Fruit fly (Drosophila melanogaster): ENCODE data around the gene Orc5.

Gene Orc5

DNA sequence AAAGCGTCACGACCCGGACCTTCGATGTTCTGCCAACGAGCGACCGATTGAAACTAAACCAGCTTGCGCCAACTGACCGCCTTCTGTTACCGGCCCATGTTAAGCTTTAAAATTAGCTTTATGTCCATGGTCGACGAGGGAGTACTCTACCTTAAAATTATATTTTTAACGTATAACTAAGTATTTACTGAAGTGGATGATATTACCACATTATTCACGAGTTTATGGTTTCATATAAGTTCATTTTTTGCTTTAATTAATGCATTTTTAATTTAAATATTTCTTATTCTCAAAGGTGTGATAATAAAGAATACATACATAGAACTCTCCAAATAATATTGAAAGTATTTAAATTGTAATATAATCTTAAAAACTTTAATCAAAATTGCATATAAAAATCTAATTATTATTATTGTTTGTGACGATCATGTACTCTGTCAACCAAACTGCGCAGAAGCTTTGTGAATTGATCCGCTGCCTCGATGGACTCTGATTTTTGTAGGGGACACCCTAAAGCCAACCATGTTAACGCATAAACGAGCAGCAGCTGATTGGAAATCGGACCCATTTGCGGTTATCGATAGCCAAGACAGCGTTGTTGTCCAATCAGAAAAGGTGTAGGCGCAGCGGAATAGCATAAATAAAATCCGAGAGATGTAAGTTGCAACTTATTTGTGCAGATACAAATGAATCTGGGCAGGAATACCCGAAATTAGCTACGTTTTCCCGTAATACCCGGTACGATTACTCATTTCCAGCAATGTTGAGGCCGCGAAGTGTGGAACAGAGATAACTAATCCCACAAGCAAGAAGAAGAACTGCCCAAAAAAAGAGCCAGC lies 49.3 kb upstream of the Orc5 start, which contains the start of the genes CG9008 and p38b (continued):
- TF ChIP-seq pita (GFP tag; optimal IDR thresholded peaks at IDR 0.05) (no peak), pnt (GFP tag; optimal IDR thresholded peaks at IDR 0.05) (no peak), CG16863 (GFP tag; optimal IDR thresholded peaks at IDR 0.05) (peak; percentile 42), disco-r (GFP tag; optimal IDR thresholded peaks at IDR 0.05) (no peak), Poxn (GFP tag; IDR thresholded peaks at IDR 0.05) (no peak), CG18619 (GFP tag; optimal IDR thresholded peaks at IDR 0.05) (peak; percentile 90), caup (GFP tag; optimal IDR thresholded peaks at IDR 0.05; ENCODE audit: severe bottlenecking) (peak; percentile 82), CG1603 (tag; optimal IDR thresholded peaks at IDR 0.05) (peak; percentile 40), Rfx (GFP tag; IDR thresholded peaks at IDR 0.05) (peak; percentile 68), CG11504 (tag; optimal IDR thresholded peaks at IDR 0.05) (peak; percentile 92), Blimp-1 (GFP tag; optimal IDR thresholded peaks at IDR 0.05) (no peak), CG1832 (GFP tag; optimal IDR thresholded peaks at IDR 0.05) (no peak), Med (GFP tag) (peak; percentile 91), CG7372 (GFP tag; IDR thresholded peaks at IDR 0.05) (no peak; the same call in 1 of the 2 replicates), kay (GFP tag; optimal IDR thresholded peaks at IDR 0.05) (peak; percentile 42), Mad (GFP tag; optimal IDR thresholded peaks at IDR 0.05) (no peak), CG31441 (GFP tag; IDR thresholded peaks at IDR 0.05) (peak; percentile 92), dmrt11E (tag; optimal IDR thresholded peaks at IDR 0.05) (peak; percentile 69), CG9817 (tag; optimal IDR thresholded peaks at IDR 0.05) (peak; percentile 71), zfh1 (GFP tag; IDR thresholded peaks at IDR 0.05) (peak; percentile 48; the same call in 2 of the 3 replicates), Dbx (GFP tag; IDR thresholded peaks at IDR 0.05) (peak; percentile 72), amos (GFP tag; IDR thresholded peaks at IDR 0.05; ENCODE audit: partially characterized antibody) (peak; percentile 52; the same call in 1 of the 2 replicates), CG11085 (GFP tag; IDR thresholded peaks at IDR 0.05) (no peak), ERR (GFP tag; optimal IDR thresholded peaks at IDR 0.05) (no peak), CG10209 (GFP tag; optimal IDR thresholded peaks at IDR 0.05) (peak; percentile 88), eve (GFP tag; optimal IDR thresholded peaks at IDR 0.05) (no peak), CG10959 (GFP tag; IDR thresholded peaks at IDR 0.05) (no peak), CG31224 (GFP tag; IDR thresholded peaks at IDR 0.05) (peak; percentile 45; the same call in 1 of the 2 replicates), CrebB (tag; optimal IDR thresholded peaks at IDR 0.05) (peak; percentile 30), CG2202 (tag; optimal IDR thresholded peaks at IDR 0.05) (peak; percentile 12), CG12236 (GFP tag; optimal IDR thresholded peaks at IDR 0.05) (no peak), Gug (GFP tag; IDR thresholded peaks at IDR 0.05) (peak; percentile 76; the same call in 3 of the 4 replicates), HmgD (GFP tag; optimal IDR thresholded peaks at IDR 0.05) (no peak), CG4328 (GFP tag; optimal IDR thresholded peaks at IDR 0.05) (peak; percentile 81), wdn (GFP tag; IDR thresholded peaks at IDR 0.05) (0 out of 2 replicates have a peak, but pooled peaks have one; percentile 13), al (GFP tag; IDR thresholded peaks at IDR 0.05) (0 out of 2 replicates have a peak, but pooled peaks have one; percentile 46), CG3281 (GFP tag; optimal IDR thresholded peaks at IDR 0.05) (peak; percentile 89), crc (GFP tag; optimal IDR thresholded peaks at IDR 0.05) (no peak), slbo (GFP tag; IDR thresholded peaks at IDR 0.05) (peak; percentile 74), danr (GFP tag; IDR thresholded peaks at IDR 0.05) (peak; percentile 9; the same call in 1 of the 2 replicates), Chrac-16 (GFP tag; optimal IDR thresholded peaks at IDR 0.05) (peak; percentile 47), kni (GFP tag; optimal IDR thresholded peaks at IDR 0.05) (no peak), insv (GFP tag; optimal IDR thresholded peaks at IDR 0.05) (peak; percentile 65 to 95), CG16815 (GFP tag; optimal IDR thresholded peaks at IDR 0.05) (peak; percentile 63), Tbp (GFP tag; optimal IDR thresholded peaks at IDR 0.05) (no peak), Nf-YA (GFP tag; IDR thresholded peaks at IDR 0.05) (0 out of 2 replicates have a peak, but pooled peaks have one; percentile 10), NfI (GFP tag; optimal IDR thresholded peaks at IDR 0.05) (peak; percentile 71), CG12219 (GFP tag; optimal IDR thresholded peaks at IDR 0.05) (peak; percentile 40), unpg (GFP tag; optimal IDR thresholded peaks at IDR 0.05) (peak; percentile 73)

All from whole organism, embryonic.